Fruit fly (Drosophila melanogaster): ENCODE data around the gene Cdlc2.

Gene Cdlc2

DNA sequence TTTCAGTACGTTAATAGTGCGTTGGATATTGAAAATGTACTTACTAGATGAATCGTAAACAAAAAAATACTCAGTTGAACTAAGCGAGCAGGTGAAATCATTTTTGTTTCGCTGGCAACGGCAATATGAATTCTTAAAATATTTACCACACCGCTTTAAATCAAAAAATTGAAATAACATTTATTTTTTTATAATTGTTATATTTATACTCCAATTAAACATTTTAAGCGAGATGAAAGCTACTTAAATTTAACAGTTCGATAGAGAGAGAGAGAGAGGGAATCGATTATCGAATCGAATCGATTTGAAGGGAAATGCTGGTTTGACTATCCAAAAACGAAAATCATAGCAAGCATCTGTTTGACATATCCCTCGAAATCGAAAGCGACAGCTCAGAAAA lies at the start of gene Cdlc2, which contains the start of gene CG33922:
TSS of gene Cdlc2 (plus strand) at position 330 of the 400 bp plus-strand sequence.
TSS of gene CG33922 (minus strand) at position 101 of the 400 bp plus-strand sequence.
- TF ChIP-seq CG14655 (GFP tag; optimal IDR thresholded peaks at IDR 0.05), result no peak
- no peak for TF ChIP-seq CG17806 (tag; optimal IDR thresholded peaks at IDR 0.05)
- TF ChIP-seq rn (GFP tag; IDR thresholded peaks at IDR 0.05), result no peak
- no peak for TF ChIP-seq CG13204 (GFP tag; optimal IDR thresholded peaks at IDR 0.05)
- no peak for TF ChIP-seq Snoo (tag; optimal IDR thresholded peaks at IDR 0.05)
- TF ChIP-seq gl (tag; optimal IDR thresholded peaks at IDR 0.05), result no peak
- TF ChIP-seq CG12605 (GFP tag; IDR thresholded peaks at IDR 0.05), result no peak
- no peak for TF ChIP-seq CG8301 (tag; optimal IDR thresholded peaks at IDR 0.05)
- TF ChIP-seq EcR (GFP tag; optimal IDR thresholded peaks at IDR 0.05), result no peak
- no peak for TF ChIP-seq CG15710 (tag; optimal IDR thresholded peaks at IDR 0.05)
- no peak for TF ChIP-seq D1 (tag; optimal IDR thresholded peaks at IDR 0.05)

DNA sequence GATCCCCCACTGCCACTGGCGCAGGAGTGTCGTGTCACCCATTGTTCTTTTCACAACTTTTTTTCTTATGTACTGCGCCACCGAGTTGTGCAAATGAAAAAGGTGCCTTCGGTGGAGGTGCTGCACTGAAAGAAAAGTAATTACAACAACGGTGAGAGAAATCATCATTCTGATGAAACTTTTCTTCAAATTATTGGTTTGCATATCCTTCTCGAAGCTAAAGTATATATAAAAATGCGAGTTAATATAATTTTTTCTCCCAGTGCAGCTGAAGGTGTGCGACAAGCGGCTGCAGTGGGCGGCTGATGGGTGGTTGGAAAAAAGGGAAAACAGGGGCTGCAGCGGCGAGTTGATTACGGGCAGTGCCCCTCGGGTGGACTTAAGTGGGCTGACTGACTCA lies 31.9 kb upstream of the Cdlc2 start:
- TF ChIP-seq CG9948 (tag; optimal IDR thresholded peaks at IDR 0.05) (peak; percentile 37), gl (tag; optimal IDR thresholded peaks at IDR 0.05) (no peak), Snoo (tag; optimal IDR thresholded peaks at IDR 0.05) (peak; percentile 32), rn (GFP tag; IDR thresholded peaks at IDR 0.05) (no peak), Ets98B (GFP tag; IDR thresholded peaks at IDR 0.05) (peak; percentile 23; the same call in 1 of the 2 replicates), CG17806 (tag; optimal IDR thresholded peaks at IDR 0.05) (peak; percentile 34), CG8159 (tag; optimal IDR thresholded peaks at IDR 0.05) (peak; percentile 62), CG15710 (tag; optimal IDR thresholded peaks at IDR 0.05) (peak; percentile 61), fd96Ca (GFP tag; IDR thresholded peaks at IDR 0.05) (no peak; the same call in 2 of the 3 replicates), EcR (GFP tag; optimal IDR thresholded peaks at IDR 0.05) (no peak), Pif1A (GFP tag; optimal IDR thresholded peaks at IDR 0.05) (peak; percentile 27), CG32121 (GFP tag; IDR thresholded peaks at IDR 0.05) (no peak), CG34367 (tag; optimal IDR thresholded peaks at IDR 0.05) (peak; percentile 37), CG13204 (GFP tag; optimal IDR thresholded peaks at IDR 0.05) (no peak), CG4496 (GFP tag; IDR thresholded peaks at IDR 0.05) (peak; percentile 60; the same call in 1 of the 3 replicates), CG8301 (tag; optimal IDR thresholded peaks at IDR 0.05) (peak; percentile 34), D1 (tag; optimal IDR thresholded peaks at IDR 0.05) (no peak), CG12605 (GFP tag; IDR thresholded peaks at IDR 0.05) (no peak), CG14655 (GFP tag; optimal IDR thresholded peaks at IDR 0.05) (peak; percentile 29), CG10348 (GFP tag; IDR thresholded peaks at IDR 0.05) (no peak), Pif1B (GFP tag; optimal IDR thresholded peaks at IDR 0.05) (peak; percentile 3)

DNA sequence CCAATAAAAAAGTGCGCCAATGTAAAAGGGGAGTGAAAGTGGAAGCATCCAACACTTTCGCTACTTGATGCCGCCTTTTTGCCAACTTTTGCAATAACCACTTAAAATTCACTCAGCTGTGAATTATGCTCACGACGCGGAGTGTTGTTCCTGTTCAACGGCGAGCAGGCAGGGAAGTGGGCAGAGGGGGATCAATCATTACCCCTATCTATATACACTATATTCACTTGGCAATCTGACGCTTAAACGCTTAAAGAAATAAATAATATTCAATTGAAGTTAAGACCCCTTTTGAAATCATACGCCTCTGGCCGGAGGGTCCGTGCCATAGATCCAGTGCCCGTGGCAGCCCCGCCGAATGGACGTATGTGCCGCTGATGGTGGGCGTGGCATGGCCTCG lies 28.9 kb upstream of the Cdlc2 start:
- TF ChIP-seq Ets98B (GFP tag; IDR thresholded peaks at IDR 0.05) (peak; percentile 54; the same call in 1 of the 2 replicates), Pif1A (GFP tag; optimal IDR thresholded peaks at IDR 0.05) (no peak), CG10348 (GFP tag; IDR thresholded peaks at IDR 0.05) (no peak), CG8159 (tag; optimal IDR thresholded peaks at IDR 0.05) (peak; percentile 15), CG32121 (GFP tag; IDR thresholded peaks at IDR 0.05) (peak; percentile 19; the same call in 1 of the 2 replicates), CG14655 (GFP tag; optimal IDR thresholded peaks at IDR 0.05) (peak; percentile 23), CG4496 (GFP tag; IDR thresholded peaks at IDR 0.05) (peak; percentile 70), CG34367 (tag; optimal IDR thresholded peaks at IDR 0.05) (no peak), rn (GFP tag; IDR thresholded peaks at IDR 0.05) (no peak), Pif1B (GFP tag; optimal IDR thresholded peaks at IDR 0.05) (no peak), fd96Ca (GFP tag; IDR thresholded peaks at IDR 0.05) (peak; percentile 72; the same call in 2 of the 3 replicates), CG9948 (tag; optimal IDR thresholded peaks at IDR 0.05) (no peak), CG12605 (GFP tag; IDR thresholded peaks at IDR 0.05) (no peak), CG8301 (tag; optimal IDR thresholded peaks at IDR 0.05) (no peak), EcR (GFP tag; optimal IDR thresholded peaks at IDR 0.05) (no peak), D1 (tag; optimal IDR thresholded peaks at IDR 0.05) (no peak)

DNA sequence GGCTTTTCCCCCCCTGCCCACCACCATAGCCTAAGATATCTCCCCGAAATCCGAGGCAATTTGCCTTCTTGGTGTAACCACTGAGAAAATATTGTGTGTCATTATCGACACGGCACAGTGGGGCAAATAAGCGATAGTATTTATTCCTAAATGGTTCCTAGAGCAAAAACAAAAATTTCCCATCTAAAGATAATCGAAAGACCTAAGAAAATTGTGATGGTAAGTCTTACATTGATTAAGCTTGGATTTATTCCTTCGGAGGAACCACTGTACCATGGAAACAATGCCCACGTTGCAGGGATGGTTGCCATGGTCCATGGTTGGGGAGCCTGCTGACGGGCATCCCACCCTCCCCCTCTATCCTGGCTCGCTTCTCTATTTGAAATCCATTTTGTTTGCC lies 27.8 kb upstream of the Cdlc2 start:
- TF ChIP-seq CG8301 (tag; optimal IDR thresholded peaks at IDR 0.05) (no peak), CG8159 (tag; optimal IDR thresholded peaks at IDR 0.05) (peak; percentile 6), fd96Ca (GFP tag; IDR thresholded peaks at IDR 0.05) (no peak)

DNA sequence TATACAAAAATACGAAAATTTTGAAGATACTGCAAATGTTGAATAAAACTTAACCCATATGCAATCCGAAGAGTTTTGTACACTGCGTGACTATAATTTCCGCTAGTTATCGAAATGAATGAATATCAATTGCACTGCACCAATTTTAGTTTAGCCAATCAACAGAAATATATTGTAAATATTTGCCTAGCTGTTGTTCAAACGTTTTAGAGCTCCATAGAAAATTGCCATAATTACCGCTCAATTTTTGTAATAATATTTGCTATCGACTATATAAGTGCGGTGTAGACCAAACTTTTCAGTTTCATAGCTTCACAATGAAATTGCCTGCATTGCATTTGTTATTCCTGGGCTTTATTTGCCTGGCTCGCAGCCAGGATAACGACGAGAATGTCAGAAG lies 15.3 kb upstream of the Cdlc2 start, which contains the start of gene a5:
TSS of gene a5 (plus strand) at position 301 of the 400 bp plus-strand sequence.
- no peak for TF ChIP-seq CG9948 (tag; optimal IDR thresholded peaks at IDR 0.05)
- no peak for TF ChIP-seq Snoo (tag; optimal IDR thresholded peaks at IDR 0.05)
- TF ChIP-seq CG15710 (tag; optimal IDR thresholded peaks at IDR 0.05), result no peak
- TF ChIP-seq CG13204 (GFP tag; optimal IDR thresholded peaks at IDR 0.05), result no peak
- no peak for TF ChIP-seq Pif1A (GFP tag; optimal IDR thresholded peaks at IDR 0.05)
- no peak for TF ChIP-seq CG4496 (GFP tag; IDR thresholded peaks at IDR 0.05)
- no peak for TF ChIP-seq rn (GFP tag; IDR thresholded peaks at IDR 0.05)
- no peak for TF ChIP-seq CG14655 (GFP tag; optimal IDR thresholded peaks at IDR 0.05)
- no peak for TF ChIP-seq gl (tag; optimal IDR thresholded peaks at IDR 0.05)
- no peak for TF ChIP-seq Ets98B (GFP tag; IDR thresholded peaks at IDR 0.05)
- TF ChIP-seq CG34367 (tag; optimal IDR thresholded peaks at IDR 0.05), result no peak
- TF ChIP-seq CG10348 (GFP tag; IDR thresholded peaks at IDR 0.05), result no peak
- TF ChIP-seq EcR (GFP tag; optimal IDR thresholded peaks at IDR 0.05), result no peak
- no peak for TF ChIP-seq CG8301 (tag; optimal IDR thresholded peaks at IDR 0.05)
- no peak for TF ChIP-seq D1 (tag; optimal IDR thresholded peaks at IDR 0.05)
- no peak for TF ChIP-seq CG8159 (tag; optimal IDR thresholded peaks at IDR 0.05)

DNA sequence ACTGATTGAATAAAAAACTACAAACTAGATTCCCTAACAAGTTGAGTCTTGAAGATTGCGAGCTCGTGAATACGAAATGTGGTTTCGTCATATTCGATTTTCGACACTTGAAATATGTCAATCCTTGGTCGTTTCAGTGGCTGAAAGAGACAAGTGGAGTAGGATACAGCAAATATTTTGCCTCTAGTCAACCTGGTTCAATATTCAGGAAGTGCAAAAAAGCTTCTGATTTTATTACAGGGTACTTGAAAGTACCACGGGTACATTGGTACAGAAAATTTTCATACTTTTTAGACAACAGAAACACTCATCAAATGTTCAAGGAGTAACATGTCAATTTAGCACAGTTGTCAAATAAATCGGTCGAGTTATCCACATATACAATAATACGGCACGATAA lies 10.4 kb upstream of the Cdlc2 start, which contains the start of gene CG5440:
TSS of gene CG5440 (plus strand) at position 301 of the 400 bp plus-strand sequence.
- TF ChIP-seq CG34367 (tag; optimal IDR thresholded peaks at IDR 0.05), result no peak
- no peak for TF ChIP-seq CG32121 (GFP tag; IDR thresholded peaks at IDR 0.05)
- TF ChIP-seq Snoo (tag; optimal IDR thresholded peaks at IDR 0.05), result no peak
- TF ChIP-seq gl (tag; optimal IDR thresholded peaks at IDR 0.05), result no peak
- no peak for TF ChIP-seq CG15710 (tag; optimal IDR thresholded peaks at IDR 0.05)
- TF ChIP-seq CG17806 (tag; optimal IDR thresholded peaks at IDR 0.05), result no peak
- no peak for TF ChIP-seq Ets98B (GFP tag; IDR thresholded peaks at IDR 0.05)
- TF ChIP-seq CG12605 (GFP tag; IDR thresholded peaks at IDR 0.05), result no peak
- TF ChIP-seq CG9948 (tag; optimal IDR thresholded peaks at IDR 0.05), result no peak
- no peak for TF ChIP-seq rn (GFP tag; IDR thresholded peaks at IDR 0.05)
- no peak for TF ChIP-seq EcR (GFP tag; optimal IDR thresholded peaks at IDR 0.05)
- no peak for TF ChIP-seq fd96Ca (GFP tag; IDR thresholded peaks at IDR 0.05)
- TF ChIP-seq CG4496 (GFP tag; IDR thresholded peaks at IDR 0.05), result no peak
- TF ChIP-seq CG8159 (tag; optimal IDR thresholded peaks at IDR 0.05), result no peak
- TF ChIP-seq CG13204 (GFP tag; optimal IDR thresholded peaks at IDR 0.05), result no peak

Data from whole organism, pupa.